Worm (Caenorhabditis elegans): ENCODE data around the gene C14A4.9.

DNA sequence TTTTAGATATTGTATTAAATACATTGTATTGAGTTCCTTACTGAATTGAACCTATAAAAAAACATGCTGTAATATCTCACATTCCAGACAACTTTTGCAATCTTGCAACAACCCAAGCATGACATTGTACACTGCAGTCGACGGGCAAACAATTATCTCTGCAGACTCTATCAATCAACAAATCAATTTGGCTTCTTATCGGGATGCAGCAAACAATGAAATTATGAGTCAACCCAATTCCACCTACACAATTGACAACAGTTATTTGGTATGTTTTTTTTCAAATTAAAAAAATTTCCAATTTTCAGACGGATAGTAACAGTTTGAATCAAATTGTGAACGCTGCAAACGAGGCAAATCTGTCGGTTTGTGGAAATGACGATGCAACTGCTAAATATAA is 31.8 kb downstream of the C14A4.9 start:
- TF ChIP-seq elt-2 (tag; optimal IDR thresholded peaks at IDR 0.05) (no peak), ceh-6 (GFP tag; optimal IDR thresholded peaks at IDR 0.05) (no peak), pag-3 (tag; optimal IDR thresholded peaks at IDR 0.05; ENCODE audit: borderline replicate concordance) (no peak), dve-1 (tag; optimal IDR thresholded peaks at IDR 0.05) (no peak), nhr-11 (tag; optimal IDR thresholded peaks at IDR 0.05) (no peak), ceh-30 (tag; optimal IDR thresholded peaks at IDR 0.05) (no peak)

Data from whole organism, late embryonic.